Fruit fly (Drosophila melanogaster) whole organism, embryonic: ENCODE data around the gene CG17906.

Source experiments
- B-H2 ChIP-seq: fragments of 200-800 bp; sonication (Bioruptor generic); optimal IDR thresholded peaks from 2 replicates; lab custom pipeline; 2018; ENCODE audit warnings: missing biosample characterization, mild to moderate bottlenecking, missing genetic modification characterization
- BtbVII ChIP-seq: fragments of 200-800 bp; sonication (Bioruptor generic); optimal IDR thresholded peaks from 3 replicates; lab custom pipeline; 2017; ENCODE audit warnings: missing biosample characterization, mild to moderate bottlenecking, missing genetic modification characterization
- Bteb2 ChIP-seq: fragments of 200-800 bp; sonication (Bioruptor generic); optimal IDR thresholded peaks from 2 replicates; lab custom pipeline; 2016; ENCODE audit warnings: missing biosample characterization, missing genetic modification characterization
- CG10366 ChIP-seq: fragments of 200-800 bp; sonication (Bioruptor generic); IDR thresholded peaks from 2 replicates; pipeline ENCODE4 v1.3.6; 2022; ENCODE audit warnings: missing biosample characterization, missing genetic modification characterization
- CG12155 ChIP-seq: fragments of 200-800 bp; sonication (Bioruptor generic); optimal IDR thresholded peaks from 3 replicates; lab custom pipeline; 2016; ENCODE audit warnings: missing biosample characterization, missing genetic modification characterization
- CG12391 ChIP-seq: fragments of 200-800 bp; sonication (Bioruptor generic); optimal IDR thresholded peaks from 3 replicates; lab custom pipeline; 2018; ENCODE audit warnings: missing biosample characterization, mild to moderate bottlenecking, missing genetic modification characterization, moderate library complexity
- CG15269 ChIP-seq: fragments of 200-800 bp; sonication (Bioruptor generic); optimal IDR thresholded peaks from 2 replicates; lab custom pipeline; 2018; ENCODE audit warnings: missing biosample characterization, mild to moderate bottlenecking, missing genetic modification characterization, moderate library complexity
- CG15514 ChIP-seq: fragments of 200-800 bp; sonication (Bioruptor generic); optimal IDR thresholded peaks from 3 replicates; lab custom pipeline; 2017; ENCODE audit warnings: missing biosample characterization, missing genetic modification characterization, mild to moderate bottlenecking, moderate library complexity, missing genetic modification reagents
- CG17186 ChIP-seq: fragments of 200-800 bp; sonication (Bioruptor generic); optimal IDR thresholded peaks from 3 replicates; lab custom pipeline; 2017; ENCODE audit warnings: missing biosample characterization, missing genetic modification reagents, missing genetic modification characterization
- CG18262 ChIP-seq: fragments of 200-800 bp; optimal IDR thresholded peaks from 3 replicates; lab custom pipeline; 2019; ENCODE audit warnings: missing biosample characterization, mild to moderate bottlenecking, missing genetic modification characterization, moderate library complexity
- CG2116 ChIP-seq: fragments of 200-800 bp; sonication (Bioruptor generic); optimal IDR thresholded peaks from 3 replicates; lab custom pipeline; 2018; ENCODE audit warnings: missing biosample characterization, mild to moderate bottlenecking, missing genetic modification characterization
- CG30020 ChIP-seq: fragments of 200-800 bp; optimal IDR thresholded peaks from 2 replicates; lab custom pipeline; 2019; ENCODE audit warnings: missing biosample characterization, mild to moderate bottlenecking, missing genetic modification characterization, moderate library complexity
- CG3281 ChIP-seq: fragments of 200-800 bp; sonication (Bioruptor generic); optimal IDR thresholded peaks from 3 replicates; lab custom pipeline; 2017; ENCODE audit warnings: missing biosample characterization, mild to moderate bottlenecking, missing genetic modification characterization
- CG4282 ChIP-seq: fragments of 200-800 bp; sonication (Bioruptor generic); optimal IDR thresholded peaks from 2 replicates; lab custom pipeline; 2016; ENCODE audit warnings: missing biosample characterization, missing genetic modification characterization
- CG43689 ChIP-seq: fragments of 200-800 bp; sonication (Bioruptor generic); IDR thresholded peaks from 2 replicates; pipeline ENCODE4 v1.3.6; 2022; ENCODE audit warnings: missing biosample characterization, missing genetic modification characterization
- CG6654 ChIP-seq: fragments of 200-800 bp; sonication (Bioruptor generic); optimal IDR thresholded peaks from 2 replicates; lab custom pipeline; 2017; ENCODE audit warnings: missing biosample characterization, mild to moderate bottlenecking, missing genetic modification characterization
- CG7357 ChIP-seq: fragments of 200-800 bp; sonication (Bioruptor generic); IDR thresholded peaks from 3 replicates; pipeline ENCODE4 v1.3.6; 2022; ENCODE audit warnings: missing biosample characterization, missing genetic modification characterization
- CG7786 ChIP-seq: fragments of 200-800 bp; sonication (Bioruptor generic); optimal IDR thresholded peaks from 2 replicates; lab custom pipeline; 2016; ENCODE audit warnings: missing biosample characterization, missing genetic modification characterization
- CG7839 ChIP-seq: fragments of 200-800 bp; sonication (Bioruptor generic); optimal IDR thresholded peaks from 3 replicates; lab custom pipeline; 2018; ENCODE audit warnings: missing biosample characterization, mild to moderate bottlenecking, missing genetic modification characterization, moderate library complexity
- CG8478 ChIP-seq: fragments of >200 bp; optimal IDR thresholded peaks from 2 replicates; lab custom pipeline; 2018
- CG9797 ChIP-seq: fragments of 200-800 bp; sonication (Bioruptor generic); optimal IDR thresholded peaks from 3 replicates; lab custom pipeline; 2018; ENCODE audit warnings: missing biosample characterization, mild to moderate bottlenecking, missing genetic modification characterization
- Dad ChIP-seq: fragments of 200-800 bp; sonication (Bioruptor generic); optimal IDR thresholded peaks from 3 replicates; lab custom pipeline; 2016; ENCODE audit warnings: missing biosample characterization, missing genetic modification characterization
- Elba2 ChIP-seq: fragments of 200-800 bp; sonication (Bioruptor generic); optimal IDR thresholded peaks from 3 replicates; lab custom pipeline; 2016; ENCODE audit warnings: missing biosample characterization, missing genetic modification characterization
- H15 ChIP-seq: fragments of 200-800 bp; sonication (Bioruptor generic); IDR thresholded peaks from 3 replicates; pipeline ENCODE4 v1.3.6; 2022; ENCODE audit warnings: missing biosample characterization, missing genetic modification characterization
- HLH54F ChIP-seq: fragments of 200-800 bp; sonication (Bioruptor generic); optimal IDR thresholded peaks from 3 replicates; lab custom pipeline; 2016; ENCODE audit warnings: missing biosample characterization, missing genetic modification characterization
- Hr39 ChIP-seq: fragments of >200 bp; optimal IDR thresholded peaks from 2 replicates; lab custom pipeline; 2017
- Hr51 ChIP-seq, 2 experiments: fragments of 200-800 bp; sonication (Bioruptor generic); optimal IDR thresholded peaks; 2 replicates in 1 of 2; 3 replicates in 1 of 2; lab custom pipeline; 2016 to 2018; ENCODE audit warnings: missing biosample characterization in 2 of 2, missing genetic modification characterization in 2 of 2, mild to moderate bottlenecking in 1 of 2, moderate library complexity in 1 of 2
- Kr ChIP-seq: fragments of 200-800 bp; sonication (Bioruptor generic); optimal IDR thresholded peaks from 2 replicates; lab custom pipeline; 2017; ENCODE audit warnings: missing biosample characterization, mild to moderate bottlenecking, missing genetic modification characterization
- Lim3 ChIP-seq: fragments of 200-800 bp; sonication (Bioruptor generic); IDR thresholded peaks from 2 replicates; pipeline ENCODE4 v1.3.6; 2022; ENCODE audit warnings: missing biosample characterization, missing genetic modification characterization
- Med ChIP-seq: fragments of 200-800 bp; sonication (Bioruptor generic); peaks from one replicate; lab custom pipeline; 2016; ENCODE audit warnings: missing biosample characterization, missing genetic modification characterization, mild to moderate bottlenecking, inconsistent platforms, moderate library complexity
- Tbp ChIP-seq: fragments of >200 bp; optimal IDR thresholded peaks from 2 replicates; lab custom pipeline; 2018; ENCODE audit warnings: missing biosample characterization, missing genetic modification characterization
- bowl ChIP-seq: fragments of 200-800 bp; sonication (Bioruptor generic); IDR thresholded peaks from 2 replicates; pipeline ENCODE4 v1.3.6; 2022; ENCODE audit warnings: missing biosample characterization, missing genetic modification characterization
- en ChIP-seq: fragments of 200-800 bp; sonication (Bioruptor generic); optimal IDR thresholded peaks from 2 replicates; lab custom pipeline; 2016; ENCODE audit warnings: missing biosample characterization, missing genetic modification characterization
- ewg ChIP-seq: fragments of 200-800 bp; sonication (Bioruptor generic); optimal IDR thresholded peaks from 3 replicates; lab custom pipeline; 2017; ENCODE audit warnings: mild to moderate bottlenecking, missing biosample characterization, missing genetic modification reagents, missing genetic modification characterization
- eyg ChIP-seq: fragments of 200-800 bp; sonication (Bioruptor generic); optimal IDR thresholded peaks from 3 replicates; lab custom pipeline; 2016; ENCODE audit warnings: missing biosample characterization, missing genetic modification characterization
- fd3F ChIP-seq: fragments of 200-800 bp; sonication (Bioruptor generic); optimal IDR thresholded peaks from 2 replicates; lab custom pipeline; 2018; ENCODE audit warnings: missing biosample characterization, mild to moderate bottlenecking, missing genetic modification characterization, moderate library complexity
- gcm2 ChIP-seq: fragments of 200-800 bp; sonication (Bioruptor generic); optimal IDR thresholded peaks from 2 replicates; lab custom pipeline; 2016; ENCODE audit warnings: missing biosample characterization, missing genetic modification characterization
- gsb ChIP-seq: fragments of 200-800 bp; sonication (Bioruptor generic); IDR thresholded peaks from 2 replicates; pipeline ENCODE4 v1.3.6; 2022; ENCODE audit warnings: missing biosample characterization, missing genetic modification characterization
- hb ChIP-seq: fragments of 200-800 bp; sonication (Bioruptor generic); IDR thresholded peaks from 3 replicates; pipeline ENCODE4 v1.3.6; 2022; ENCODE audit warnings: missing biosample characterization, missing genetic modification characterization; ENCODE audit not compliant: partially characterized antibody
- hth ChIP-seq: fragments of >200 bp; optimal IDR thresholded peaks from 2 replicates; lab custom pipeline; 2017; ENCODE audit warnings: inconsistent platforms
- ken ChIP-seq: fragments of 200-800 bp; sonication (Bioruptor generic); IDR thresholded peaks from 3 replicates; pipeline ENCODE4 v1.3.6; 2022; ENCODE audit warnings: missing biosample characterization, missing genetic modification characterization
- tio ChIP-seq: fragments of 200-800 bp; sonication (Bioruptor generic); optimal IDR thresholded peaks from 2 replicates; lab custom pipeline; 2017; ENCODE audit warnings: missing biosample characterization, missing genetic modification characterization, inconsistent platforms
- vnd ChIP-seq: fragments of 200-800 bp; sonication (Bioruptor generic); IDR thresholded peaks from 3 replicates; pipeline ENCODE4 v1.3.6; 2022; ENCODE audit warnings: missing biosample characterization, missing genetic modification characterization; ENCODE audit not compliant: partially characterized antibody
- wdn ChIP-seq: fragments of 200-800 bp; sonication (Bioruptor generic); IDR thresholded peaks from 2 replicates; pipeline ENCODE4 v1.3.6; 2022; ENCODE audit warnings: missing biosample characterization, missing genetic modification characterization

The CG17906 gene

dm6 chr2L:8951184-8951934 is 42.8 kb upstream of the CG17906 start, which contains the start of gene C1GalTA (continued):
- TF ChIP-seq HLH54F (peak; percentile 48), H15 (GFP tag; lab: Robert Waterston, UW) (peak; percentile 89), CG3281 (GFP tag; lab: Kevin White, UChicago) (peak; percentile 98), CG8478 (lab: Kevin White, UChicago) (no peak), CG30020 (tag; lab: Kevin White, UChicago) (peak; percentile 92), CG18262 (tag; lab: Kevin White, UChicago) (peak; percentile 100), gsb (peak; percentile 93), CG10366 (GFP tag; lab: Robert Waterston, UW) (peak; percentile 90), Lim3 (GFP tag; lab: Robert Waterston, UW) (no peak), en (GFP tag; lab: Kevin White, UChicago) (peak; percentile 17), tio (GFP tag; lab: Kevin White, UChicago) (peak; percentile 95), eyg (GFP tag; lab: Kevin White, UChicago) (peak; percentile 40), B-H2 (GFP tag; lab: Kevin White, UChicago) (peak; percentile 94), CG9797 (GFP tag; lab: Kevin White, UChicago) (peak; percentile 44), CG6654 (GFP tag; lab: Kevin White, UChicago) (peak; percentile 85), gcm2 (GFP tag; lab: Kevin White, UChicago) (peak; percentile 16), CG7839 (tag; lab: Kevin White, UChicago) (peak; percentile 99), CG43689 (no peak; the same call in 1 of the 2 replicates), BtbVII (GFP tag; lab: Kevin White, UChicago) (peak; percentile 98), ewg (GFP tag; lab: Kevin White, UChicago) (peak; percentile 92), CG12391 (tag; lab: Kevin White, UChicago) (peak; percentile 100), CG15514 (peak; percentile 91), Tbp (GFP tag; lab: Kevin White, UChicago) (no peak), Elba2 (GFP tag; lab: Kevin White, UChicago) (peak; percentile 52), fd3F (GFP tag; lab: Kevin White, UChicago) (peak; percentile 97), Kr (GFP tag; lab: Kevin White, UChicago) (peak; percentile 40), Hr51 (GFP tag; optimal IDR thresholded peaks at IDR 0.05; lab: Kevin White, UChicago) (peak; percentile 73 to 99), hth (lab: Kevin White, UChicago) (no peak), Med (GFP tag; lab: Kevin White, UChicago) (peak; percentile 89), CG2116 (GFP tag; lab: Kevin White, UChicago) (peak; percentile 84), Dad (GFP tag; lab: Kevin White, UChicago) (peak; percentile 76), CG17186 (GFP tag; lab: Kevin White, UChicago) (peak; percentile 60), CG4282 (GFP tag; lab: Kevin White, UChicago) (no peak), CG12155 (GFP tag; lab: Kevin White, UChicago) (peak; percentile 93), bowl (peak; percentile 86), CG7786 (GFP tag; lab: Kevin White, UChicago) (peak; percentile 37), Hr39 (lab: Kevin White, UChicago) (no peak), CG7357 (peak; percentile 91), hb (GFP tag; lab: Robert Waterston, UW) (no peak), CG15269 (tag; lab: Kevin White, UChicago) (peak; percentile 99), wdn (peak; percentile 90), Bteb2 (peak; percentile 78), ken (peak; percentile 80), vnd (GFP tag; lab: Robert Waterston, UW) (no peak)
